Fruit fly (Drosophila melanogaster) whole organism, wandering third instar larva: ENCODE data around the gene Cpr67Fa2.
A peak's percentile ranks its signal among the peaks of the same experiment; 100 is the strongest.

Experiments used
- CG32264 ChIP-seq: fragments of 200-800 bp; sonication (Bioruptor generic); optimal IDR thresholded peaks from 2 replicates; lab custom pipeline; 2016; ENCODE audit warnings: missing biosample characterization, missing genetic modification characterization
- CG9705 ChIP-seq: fragments of 200-800 bp; sonication (Bioruptor generic); optimal IDR thresholded peaks from 2 replicates; lab custom pipeline; 2018; ENCODE audit warnings: missing biosample characterization, mild to moderate bottlenecking, missing genetic modification characterization
- CrebA ChIP-seq: fragments of 200-800 bp; sonication (Bioruptor generic); optimal IDR thresholded peaks from 2 replicates; lab custom pipeline; 2016; ENCODE audit warnings: missing biosample characterization, mild to moderate bottlenecking, missing genetic modification characterization, borderline replicate concordance
- Dfd ChIP-seq: fragments of >200 bp; optimal IDR thresholded peaks from 2 replicates; lab custom pipeline; 2017; ENCODE audit warnings: missing biosample characterization, missing genetic modification characterization
- Dif ChIP-seq: fragments of 200-275, 200-300 bp; sonication (Bioruptor generic); optimal IDR thresholded peaks from 2 replicates; lab custom pipeline; 2018; ENCODE audit warnings: missing biosample characterization, missing genetic modification characterization; ENCODE audit not compliant: partially characterized antibody
- GATAd ChIP-seq: sonication (Bioruptor generic); optimal IDR thresholded peaks from 2 replicates; lab custom pipeline; 2016; ENCODE audit warnings: missing biosample characterization, missing genetic modification characterization
- HLH106 ChIP-seq: fragments of 200-800 bp; optimal IDR thresholded peaks from 3 replicates; lab custom pipeline; 2019; ENCODE audit warnings: missing biosample characterization, mild to moderate bottlenecking, missing genetic modification characterization, moderate library complexity
- Hr83 ChIP-seq: fragments of 200-300 bp; sonication (Bioruptor generic); optimal IDR thresholded peaks from 2 replicates; lab custom pipeline; 2016; ENCODE audit warnings: missing biosample characterization, mild to moderate bottlenecking, missing genetic modification characterization, moderate library complexity; ENCODE audit not compliant: poor library complexity, severe bottlenecking
- Myc ChIP-seq: fragments of >200 bp; optimal IDR thresholded peaks from 2 replicates; lab custom pipeline; 2017
- N ChIP-seq: fragments of >200 bp; optimal IDR thresholded peaks from 2 replicates; lab custom pipeline; 2018; ENCODE audit warnings: missing biosample characterization, missing external identifiers, missing genetic modification characterization
- OdsH ChIP-seq: fragments of 200-800 bp; sonication (Bioruptor generic); optimal IDR thresholded peaks from 2 replicates; lab custom pipeline; 2016; ENCODE audit warnings: missing biosample characterization, mild to moderate bottlenecking, missing genetic modification characterization
- Vsx2 ChIP-seq: fragments of 200-300, 225-300 bp; sonication (Bioruptor generic); optimal IDR thresholded peaks from 2 replicates; lab custom pipeline; 2018; ENCODE audit warnings: missing biosample characterization, missing genetic modification characterization; ENCODE audit not compliant: partially characterized antibody
- dmrt93B ChIP-seq: fragments of 200-800 bp; sonication (Bioruptor generic); optimal IDR thresholded peaks from 2 replicates; lab custom pipeline; 2018; ENCODE audit warnings: missing biosample characterization, mild to moderate bottlenecking, missing genetic modification characterization
- dsf ChIP-seq: sonication (Bioruptor generic); optimal IDR thresholded peaks from 2 replicates; lab custom pipeline; 2016; ENCODE audit warnings: missing biosample characterization, missing genetic modification characterization, borderline replicate concordance
- ey ChIP-seq: fragments of 200-800 bp; sonication (Bioruptor generic); optimal IDR thresholded peaks from 2 replicates; lab custom pipeline; 2016; ENCODE audit warnings: missing biosample characterization, missing genetic modification characterization
- foxo ChIP-seq, 2 experiments: fragments of 200-800 bp; sonication (Bioruptor generic); optimal IDR thresholded peaks; 2 replicates in 1 of 2; 3 replicates in 1 of 2; lab custom pipeline; 2016 to 2017; ENCODE audit warnings: missing biosample characterization in 2 of 2, missing genetic modification characterization in 2 of 2
- fru ChIP-seq: fragments of 200-800 bp; sonication (Bioruptor generic); optimal IDR thresholded peaks from 3 replicates; lab custom pipeline; 2016; ENCODE audit warnings: missing biosample characterization, mild to moderate bottlenecking, missing genetic modification characterization
- h ChIP-seq: fragments of 200-800 bp; sonication (Bioruptor generic); optimal IDR thresholded peaks from 3 replicates; lab custom pipeline; 2016; ENCODE audit warnings: missing biosample characterization, mild to moderate bottlenecking, missing genetic modification characterization
- jim ChIP-seq: fragments of 175-275, 200-325 bp; sonication (Bioruptor generic); optimal IDR thresholded peaks from 2 replicates; lab custom pipeline; 2016; ENCODE audit warnings: missing biosample characterization, mild to moderate bottlenecking, missing genetic modification characterization
- lola ChIP-seq: fragments of >200 bp; optimal IDR thresholded peaks from 2 replicates; lab custom pipeline; 2017; ENCODE audit warnings: missing biosample characterization, missing genetic modification characterization
- pan ChIP-seq: fragments of >200 bp; optimal IDR thresholded peaks from 2 replicates; lab custom pipeline; 2017
- psq ChIP-seq: fragments of 200-800 bp; sonication (Bioruptor generic); optimal IDR thresholded peaks from 3 replicates; lab custom pipeline; 2017; ENCODE audit warnings: missing biosample characterization, mild to moderate bottlenecking, missing genetic modification characterization, moderate library complexity
- rgr ChIP-seq: fragments of 200-800 bp; sonication (Bioruptor generic); optimal IDR thresholded peaks from 3 replicates; lab custom pipeline; 2016; ENCODE audit warnings: missing biosample characterization, mild to moderate bottlenecking, missing genetic modification characterization
- sage ChIP-seq: fragments of 200-800 bp; sonication (Bioruptor generic); optimal IDR thresholded peaks from 2 replicates; lab custom pipeline; 2016; ENCODE audit warnings: missing biosample characterization, mild to moderate bottlenecking, missing genetic modification characterization
- sv ChIP-seq: fragments of 200-800 bp; sonication (Bioruptor generic); optimal IDR thresholded peaks from 3 replicates; lab custom pipeline; 2016; ENCODE audit warnings: missing biosample characterization, missing genetic modification characterization
- usp ChIP-seq: fragments of >200 bp; optimal IDR thresholded peaks from 2 replicates; lab custom pipeline; 2017; ENCODE audit warnings: missing biosample characterization, missing genetic modification characterization
- woc ChIP-seq: sonication (Bioruptor generic); optimal IDR thresholded peaks from 2 replicates; lab custom pipeline; 2016; ENCODE audit warnings: missing biosample characterization, mild to moderate bottlenecking, missing genetic modification characterization

Cpr67Fa2 gene

DNA sequence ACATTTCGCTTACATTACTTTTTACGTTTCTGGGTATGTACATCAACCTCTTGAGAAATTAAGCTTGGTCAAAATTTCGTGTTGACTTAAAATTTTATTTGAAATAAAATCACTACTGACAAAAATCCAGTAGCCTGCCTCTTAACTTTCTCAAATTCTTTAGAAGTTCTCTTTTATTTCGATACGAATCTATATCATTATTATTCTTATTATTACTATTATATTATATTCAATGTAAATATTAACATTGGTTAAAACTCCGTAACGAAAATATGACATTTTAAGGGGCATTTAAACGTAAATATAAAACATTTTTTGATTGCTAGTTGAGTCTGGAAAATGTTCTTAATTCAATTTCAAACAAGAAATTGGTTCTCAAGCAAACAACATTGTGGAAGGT, 5.1 kb upstream of the Cpr67Fa2 start, which contains the start of gene OXA1L:
Gene OXA1L (minus strand): TSS at position 101 of the 400 bp plus-strand sequence.
- TF ChIP-seq sage (GFP tag; lab: Kevin White, UChicago) = no peak
- TF ChIP-seq h (GFP tag; lab: Kevin White, UChicago) = no peak
- TF ChIP-seq Dfd = no peak
- no peak for TF ChIP-seq Hr83 (GFP tag; lab: Kevin White, UChicago)
- no peak for TF ChIP-seq Vsx2 (GFP tag; lab: Kevin White, UChicago)
- TF ChIP-seq ey (GFP tag; lab: Kevin White, UChicago) = no peak
- no peak for TF ChIP-seq dsf (GFP tag; lab: Kevin White, UChicago)
- TF ChIP-seq pan (lab: Kevin White, UChicago) = no peak
- TF ChIP-seq Dif (GFP tag; lab: Kevin White, UChicago) = no peak
- TF ChIP-seq fru (GFP tag; lab: Kevin White, UChicago) = no peak
- TF ChIP-seq GATAd = no peak
- no peak for TF ChIP-seq woc (GFP tag; lab: Kevin White, UChicago)
- no peak for TF ChIP-seq psq (GFP tag; lab: Kevin White, UChicago)
- no peak for TF ChIP-seq CG9705 (GFP tag; lab: Kevin White, UChicago)
- no peak for TF ChIP-seq CrebA (GFP tag; lab: Kevin White, UChicago)
- no peak for TF ChIP-seq dmrt93B
- no peak for TF ChIP-seq N

DNA sequence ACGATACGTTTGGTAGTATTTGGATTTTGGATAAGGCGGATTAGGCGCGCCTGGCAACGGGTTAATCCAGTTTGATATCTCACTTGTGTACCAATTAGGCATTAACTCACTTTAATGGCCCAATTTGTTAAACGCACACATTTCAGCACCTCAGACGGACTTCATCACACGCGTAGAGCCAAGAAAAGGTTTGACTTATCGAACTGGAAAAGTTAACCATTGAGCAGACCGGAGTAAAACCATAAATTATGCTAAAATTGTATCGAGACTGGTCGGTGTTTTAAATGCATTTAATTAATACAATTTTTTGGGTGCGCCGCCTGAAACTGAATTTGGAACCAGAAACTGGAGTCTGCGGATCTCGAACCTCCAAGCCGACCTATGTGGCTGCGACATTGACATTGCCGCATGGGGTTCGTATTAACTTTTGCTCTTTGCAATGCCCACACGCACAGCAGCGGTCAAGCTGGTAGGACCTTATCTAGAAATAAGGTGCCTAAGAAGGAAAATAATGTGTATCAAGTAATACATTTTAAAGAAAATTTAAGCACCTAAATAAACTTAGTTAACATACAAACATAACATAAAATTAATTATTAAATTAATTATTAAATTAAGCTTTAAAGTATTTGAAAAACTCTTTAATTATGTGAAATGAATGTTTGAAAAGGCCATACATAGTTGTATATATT, 2.4 kb upstream of the Cpr67Fa2 start:
- no peak for TF ChIP-seq Myc

DNA sequence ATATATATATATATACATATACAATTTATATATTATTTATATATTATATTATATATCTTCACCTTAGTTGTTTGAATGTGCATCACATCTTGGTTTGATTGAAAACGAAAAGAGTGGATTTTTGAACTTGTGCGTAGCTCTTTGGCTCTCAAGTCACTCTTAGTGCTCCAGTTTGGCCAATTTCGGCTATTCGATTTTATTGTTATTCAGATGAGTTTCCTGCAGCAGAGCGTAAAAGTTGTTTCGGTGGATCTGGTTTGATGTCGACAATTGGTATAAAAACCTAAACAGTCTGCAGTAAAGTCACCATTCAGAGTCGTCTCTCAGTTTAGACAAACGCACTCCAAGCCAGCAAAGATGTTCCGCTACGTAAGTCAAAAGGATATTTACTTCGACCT, 1.8 kb upstream of the Cpr67Fa2 start, which contains the start of gene Cpr67Fa1:
Gene Cpr67Fa1 (plus strand): TSS at position 299 of the 398 bp plus-strand sequence.
- TF ChIP-seq woc (GFP tag; lab: Kevin White, UChicago) (no peak), h (GFP tag; lab: Kevin White, UChicago) (no peak), rgr (no peak), foxo (GFP tag; optimal IDR thresholded peaks at IDR 0.05; lab: Kevin White, UChicago) (no peak), Dfd (no peak), pan (lab: Kevin White, UChicago) (no peak), CG32264 (GFP tag; lab: Kevin White, UChicago) (no peak), CrebA (GFP tag; lab: Kevin White, UChicago) (no peak), lola (GFP tag; lab: Kevin White, UChicago) (no peak), sv (GFP tag; lab: Kevin White, UChicago) (no peak)

DNA sequence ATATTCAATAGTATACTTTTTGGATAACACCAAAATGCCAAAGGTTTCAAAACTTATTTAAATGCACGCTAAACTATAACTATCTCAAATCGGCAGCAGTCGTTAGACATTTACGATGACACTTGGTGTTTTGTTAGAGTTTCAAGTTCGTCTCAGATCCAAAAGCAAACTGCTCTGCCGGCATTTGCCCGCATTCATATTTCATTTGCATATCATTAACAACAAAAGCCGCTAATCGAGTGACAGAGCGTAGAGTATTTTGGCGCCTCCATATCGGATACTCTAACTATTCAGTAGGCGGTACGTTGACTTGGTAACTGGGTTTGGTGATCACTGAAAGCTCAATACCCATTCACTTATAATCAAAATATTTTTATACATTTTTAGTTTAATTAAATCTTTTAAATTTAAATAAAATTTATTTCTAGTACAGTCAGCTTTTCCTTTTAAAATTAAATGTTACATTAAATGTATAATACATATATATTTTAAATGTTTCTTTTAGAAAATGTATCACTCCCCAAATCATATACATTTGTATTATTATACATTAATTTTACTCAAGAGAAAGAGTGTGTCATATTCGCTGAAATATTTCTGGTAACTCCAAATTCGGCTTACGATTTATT, 1.8 kb downstream of the Cpr67Fa2 start:
- TF ChIP-seq psq (GFP tag; lab: Kevin White, UChicago) (peak; percentile 1), OdsH (peak; percentile 6), HLH106 (peak; percentile 35), Dif (GFP tag; lab: Kevin White, UChicago) (no peak), Myc (peak; percentile 49)
- TF ChIP-seq, all 38 proteins: peak for 4

DNA sequence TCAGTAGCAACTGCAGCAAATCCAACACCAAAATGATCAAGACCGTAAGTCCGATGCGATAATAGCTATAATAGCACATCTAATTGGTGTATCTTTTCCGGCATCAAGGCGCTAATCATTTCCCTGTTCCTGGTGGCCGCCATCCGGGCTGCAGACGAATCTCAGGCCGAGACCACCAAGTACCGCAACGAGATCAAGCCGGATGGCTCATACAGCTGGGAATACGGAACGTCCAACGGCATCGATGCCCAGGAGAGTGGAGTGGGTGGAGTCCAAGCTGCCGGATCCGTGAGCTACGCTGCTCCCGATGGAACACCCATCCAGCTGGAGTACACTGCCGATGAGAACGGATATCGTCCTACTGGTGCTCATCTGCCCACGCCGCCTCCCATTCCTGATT, 2.6 kb downstream of the Cpr67Fa2 start, which contains the start of gene Cpr67Fb:
Gene Cpr67Fb (plus strand): TSS at position 15 of the 400 bp plus-strand sequence.
- no peak for TF ChIP-seq jim (GFP tag; lab: Kevin White, UChicago)
- TF ChIP-seq dsf (GFP tag; lab: Kevin White, UChicago) = no peak
- TF ChIP-seq usp = no peak

DNA sequence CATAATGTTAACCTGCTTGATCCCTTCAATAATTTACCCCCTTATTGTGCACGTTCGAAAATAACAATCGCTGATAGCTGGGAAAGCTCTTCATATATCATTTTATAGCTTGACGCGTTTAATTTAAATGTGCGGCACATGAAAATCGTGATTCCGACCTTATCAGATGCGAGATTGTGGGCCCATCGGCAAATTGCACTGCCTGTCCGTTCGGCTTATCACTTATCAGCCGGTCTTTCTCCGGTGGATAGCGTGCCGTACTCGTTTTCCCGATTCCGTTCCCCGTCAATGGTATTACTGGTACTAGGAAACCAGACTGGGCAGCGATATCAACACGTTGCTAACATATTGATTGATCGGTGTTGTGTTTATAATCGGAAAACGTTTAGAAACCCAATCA, 5.4 kb downstream of the Cpr67Fa2 start:
- TF ChIP-seq CrebA (GFP tag; lab: Kevin White, UChicago) (peak; percentile 34), GATAd (no peak), pan (lab: Kevin White, UChicago) (no peak), lola (GFP tag; lab: Kevin White, UChicago) (no peak), h (GFP tag; lab: Kevin White, UChicago) (peak; percentile 68)
